Worm (Caenorhabditis elegans) whole organism, late embryonic: Measurements from ENCODE around the gene srh-127.

ENCODE experiments used
- C08G9.2 ChIP-seq: sonication (generic microtip); optimal IDR thresholded peaks from 2 replicates; lab custom pipeline; 2016; ENCODE audit warnings: mild to moderate bottlenecking, missing genetic modification characterization, moderate library complexity, missing compliant biosample characterization
- C38D4.7 ChIP-seq: fragments of 200-800 bp; sonication (Bioruptor generic); optimal IDR thresholded peaks from 2 replicates; lab custom pipeline; 2018; ENCODE audit warnings: mild to moderate bottlenecking, missing genetic modification characterization, moderate library complexity, missing compliant biosample characterization
- K02D7.2 ChIP-seq: sonication (generic microtip); optimal IDR thresholded peaks from 2 replicates; lab custom pipeline; 2017; ENCODE audit warnings: mild to moderate bottlenecking, missing genetic modification characterization, missing compliant biosample characterization
- K09A11.1 ChIP-seq: sonication (generic microtip); optimal IDR thresholded peaks from 2 replicates; lab custom pipeline; 2017; ENCODE audit warnings: antibody characterized with exemption, mild to moderate bottlenecking, missing genetic modification characterization, missing compliant biosample characterization; ENCODE audit not compliant: insufficient read depth
- ahr-1 ChIP-seq: sonication (generic microtip); optimal IDR thresholded peaks from 2 replicates; lab custom pipeline; 2016; ENCODE audit warnings: missing genetic modification characterization, missing compliant biosample characterization
- ama-1 ChIP-seq: fragments of 150-350 bp; optimal IDR thresholded peaks from 2 replicates; lab custom pipeline; 2014
- ceh-18 ChIP-seq: sonication (generic microtip); optimal IDR thresholded peaks from 2 replicates; lab custom pipeline; 2016; ENCODE audit warnings: missing genetic modification characterization, missing compliant biosample characterization
- ceh-19 ChIP-seq: fragments of 200-800 bp; sonication (Bioruptor generic); optimal IDR thresholded peaks from 2 replicates; lab custom pipeline; 2018; ENCODE audit warnings: mild to moderate bottlenecking, missing genetic modification characterization, missing compliant biosample characterization
- ceh-24 ChIP-seq: sonication (generic microtip); optimal IDR thresholded peaks from 2 replicates; lab custom pipeline; 2016; ENCODE audit warnings: mild to moderate bottlenecking, missing genetic modification characterization, missing compliant biosample characterization
- ceh-30 ChIP-seq: fragments of 150-350 bp; optimal IDR thresholded peaks from 2 replicates; lab custom pipeline; 2014; ENCODE audit warnings: missing biosample characterization, missing genetic modification characterization
- ceh-34 ChIP-seq: sonication (generic microtip); optimal IDR thresholded peaks from 2 replicates; lab custom pipeline; 2016; ENCODE audit warnings: mild to moderate bottlenecking, missing genetic modification characterization, missing compliant biosample characterization
- ceh-45 ChIP-seq: fragments of 200-800 bp; sonication (Bioruptor generic); IDR thresholded peaks from 2 replicates; pipeline ENCODE4 v1.3.6; 2022; ENCODE audit warnings: missing genetic modification reagents, missing genetic modification characterization, missing compliant biosample characterization
- dve-1 ChIP-seq: sonication (generic microtip); optimal IDR thresholded peaks from 2 replicates; lab custom pipeline; 2017; ENCODE audit warnings: antibody characterized with exemption, mild to moderate bottlenecking, missing genetic modification characterization, missing compliant biosample characterization
- elt-2 ChIP-seq: sonication (generic microtip); optimal IDR thresholded peaks from 2 replicates; lab custom pipeline; 2016; ENCODE audit warnings: missing genetic modification reagents, missing genetic modification characterization, missing compliant biosample characterization
- elt-4 ChIP-seq: sonication (generic microtip); optimal IDR thresholded peaks from 2 replicates; lab custom pipeline; 2016; ENCODE audit warnings: missing genetic modification characterization, missing compliant biosample characterization
- ets-4 ChIP-seq: sonication (generic microtip); optimal IDR thresholded peaks from 2 replicates; lab custom pipeline; 2016; ENCODE audit warnings: missing genetic modification characterization, missing compliant biosample characterization
- eyg-1 ChIP-seq: sonication (generic microtip); optimal IDR thresholded peaks from 2 replicates; lab custom pipeline; 2016; ENCODE audit warnings: missing genotype, missing genetic modification characterization, missing compliant biosample characterization
- fax-1 ChIP-seq: sonication (generic microtip); optimal IDR thresholded peaks from 2 replicates; lab custom pipeline; 2016; ENCODE audit warnings: missing genotype, missing genetic modification characterization, missing compliant biosample characterization
- fkh-10 ChIP-seq: fragments of 150-350 bp; optimal IDR thresholded peaks from 2 replicates; lab custom pipeline; 2014; ENCODE audit warnings: missing biosample characterization, missing genetic modification reagents, missing genetic modification characterization
- fkh-6 ChIP-seq: sonication (generic microtip); optimal IDR thresholded peaks from 2 replicates; lab custom pipeline; 2016; ENCODE audit warnings: missing genetic modification characterization, missing compliant biosample characterization
- gmeb-2 ChIP-seq: sonication (generic microtip); optimal IDR thresholded peaks from 2 replicates; lab custom pipeline; 2016; ENCODE audit warnings: missing genetic modification characterization, inconsistent platforms, missing compliant biosample characterization
- hlh-6 ChIP-seq: sonication (generic microtip); optimal IDR thresholded peaks from 2 replicates; lab custom pipeline; 2016; ENCODE audit warnings: missing genotype, missing genetic modification characterization, missing compliant biosample characterization
- lin-11 ChIP-seq: fragments of 200-800 bp; sonication (Bioruptor generic); optimal IDR thresholded peaks from 2 replicates; lab custom pipeline; 2018; ENCODE audit warnings: mild to moderate bottlenecking, missing genetic modification characterization, missing compliant biosample characterization
- madf-2 ChIP-seq: sonication (generic microtip); optimal IDR thresholded peaks from 2 replicates; lab custom pipeline; 2017; ENCODE audit warnings: missing genetic modification characterization, missing compliant biosample characterization
- mec-3 ChIP-seq: sonication (generic microtip); optimal IDR thresholded peaks from 2 replicates; lab custom pipeline; 2016; ENCODE audit warnings: borderline replicate concordance, missing genetic modification characterization, missing compliant biosample characterization
- nfya-1 ChIP-seq: sonication (generic microtip); optimal IDR thresholded peaks from 2 replicates; lab custom pipeline; 2017; ENCODE audit warnings: missing genetic modification characterization, mild to moderate bottlenecking, missing compliant biosample characterization, antibody characterized with exemption, moderate library complexity
- nhr-232 ChIP-seq: sonication (generic microtip); optimal IDR thresholded peaks from 2 replicates; lab custom pipeline; 2016; ENCODE audit warnings: missing genetic modification characterization, missing compliant biosample characterization
- npax-4 ChIP-seq: sonication (generic microtip); optimal IDR thresholded peaks from 2 replicates; lab custom pipeline; 2016; ENCODE audit warnings: missing genetic modification characterization, missing compliant biosample characterization
- odd-2 ChIP-seq: sonication (generic microtip); optimal IDR thresholded peaks from 2 replicates; lab custom pipeline; 2017; ENCODE audit warnings: antibody characterized with exemption, mild to moderate bottlenecking, missing genetic modification characterization, missing compliant biosample characterization
- pag-3 ChIP-seq: sonication (generic microtip); optimal IDR thresholded peaks from 2 replicates; lab custom pipeline; 2016; ENCODE audit warnings: missing compliant biosample characterization, missing genetic modification characterization, borderline replicate concordance
- pax-1 ChIP-seq: fragments of 150-350 bp; optimal IDR thresholded peaks from 2 replicates; lab custom pipeline; 2014; ENCODE audit warnings: missing biosample characterization, missing genetic modification characterization
- pha-4 ChIP-seq: fragments of 150-350 bp; optimal IDR thresholded peaks from 2 replicates; lab custom pipeline; 2018; ENCODE audit warnings: missing biosample characterization, missing genetic modification reagents, missing genetic modification characterization
- pqm-1 ChIP-seq: sonication (generic microtip); optimal IDR thresholded peaks from 2 replicates; lab custom pipeline; 2016; ENCODE audit warnings: missing genetic modification characterization, missing compliant biosample characterization
- ref-2 ChIP-seq: sonication (generic microtip); optimal IDR thresholded peaks from 2 replicates; lab custom pipeline; 2016; ENCODE audit warnings: missing genetic modification characterization, missing compliant biosample characterization
- rnt-1 ChIP-seq: sonication (generic microtip); optimal IDR thresholded peaks from 2 replicates; lab custom pipeline; 2016; ENCODE audit warnings: missing genetic modification characterization, missing compliant biosample characterization
- sdc-2 ChIP-seq: sonication (generic microtip); optimal IDR thresholded peaks from 2 replicates; lab custom pipeline; 2016; ENCODE audit warnings: missing genotype, missing genetic modification characterization, missing compliant biosample characterization
- sox-2 ChIP-seq: fragments of 200-800 bp; sonication (Bioruptor generic); IDR thresholded peaks from 2 replicates; pipeline ENCODE4 v1.3.6; 2022; ENCODE audit warnings: missing genetic modification reagents, missing genetic modification characterization, missing compliant biosample characterization
- sox-4 ChIP-seq: sonication (generic microtip); optimal IDR thresholded peaks from 2 replicates; lab custom pipeline; 2017; ENCODE audit warnings: mild to moderate bottlenecking, missing genetic modification characterization, inconsistent platforms, missing compliant biosample characterization
- ttx-3 ChIP-seq: sonication (generic microtip); optimal IDR thresholded peaks from 2 replicates; lab custom pipeline; 2016; ENCODE audit warnings: missing genetic modification reagents, missing genetic modification characterization, missing compliant biosample characterization
- unc-42 ChIP-seq: sonication (generic microtip); optimal IDR thresholded peaks from 2 replicates; lab custom pipeline; 2016; ENCODE audit warnings: missing genotype, missing genetic modification characterization, missing compliant biosample characterization
- unc-55 ChIP-seq: sonication (generic microtip); optimal IDR thresholded peaks from 2 replicates; lab custom pipeline; 2017; ENCODE audit warnings: missing biosample characterization, missing genetic modification reagents, missing genetic modification characterization
- unc-86 ChIP-seq: sonication (generic microtip); optimal IDR thresholded peaks from 2 replicates; lab custom pipeline; 2016; ENCODE audit warnings: missing genetic modification characterization, missing compliant biosample characterization
- ztf-16 ChIP-seq: sonication (generic microtip); optimal IDR thresholded peaks from 2 replicates; lab custom pipeline; 2017; ENCODE audit warnings: missing genetic modification characterization, missing compliant biosample characterization

Gene srh-127

DNA sequence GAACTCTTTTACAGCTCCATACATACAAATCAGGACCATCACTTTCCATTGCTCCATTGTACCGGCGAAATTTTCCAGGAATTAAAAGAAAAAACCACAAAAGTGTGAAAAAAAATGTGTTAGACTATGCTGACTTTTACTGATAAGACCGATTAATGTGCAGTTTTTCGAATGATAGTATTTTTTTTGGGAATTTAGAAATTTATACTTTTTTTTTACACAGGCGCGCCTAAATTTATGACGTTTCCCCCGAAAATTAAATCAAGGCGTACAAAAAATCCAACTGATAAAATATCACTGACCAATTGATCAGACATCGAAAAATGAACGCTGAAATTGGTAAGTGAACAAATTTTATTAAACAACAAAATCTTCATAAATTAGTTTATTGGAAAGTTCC, 17.7 kb upstream of the srh-127 start, which contains the start of gene folt-2:
TSS of gene folt-2 (minus strand) at position 179 of the 400 bp plus-strand sequence.
- no peak for TF ChIP-seq pax-1 (tag; lab: Kevin White, UChicago)
- no peak for TF ChIP-seq ets-4 (tag; lab: Kevin White, UChicago)
- TF ChIP-seq ceh-34 (tag; lab: Kevin White, UChicago) = no peak
- TF ChIP-seq ceh-19 (GFP tag; lab: Kevin White, UChicago) = no peak
- TF ChIP-seq unc-86 = no peak
- no peak for TF ChIP-seq unc-42 (tag; lab: Kevin White, UChicago)
- no peak for TF ChIP-seq ceh-24
- TF ChIP-seq unc-55 (GFP tag; lab: Kevin White, UChicago) = no peak
- no peak for TF ChIP-seq pha-4 (tag; lab: Kevin White, UChicago)
- no peak for TF ChIP-seq C08G9.2 (tag; lab: Kevin White, UChicago)
- TF ChIP-seq npax-4 (tag; lab: Kevin White, UChicago) = no peak
- TF ChIP-seq ceh-45 (GFP tag; lab: Robert Waterston, UW) = no peak
- TF ChIP-seq fax-1 = no peak
- TF ChIP-seq lin-11 = no peak
- no peak for TF ChIP-seq K09A11.1 (tag; lab: Kevin White, UChicago)
- TF ChIP-seq ama-1 (lab: Kevin White, UChicago) = no peak
- TF ChIP-seq eyg-1 (tag; lab: Kevin White, UChicago) = no peak
- TF ChIP-seq elt-4 (tag; lab: Kevin White, UChicago) = no peak
- TF ChIP-seq ceh-30 (tag; lab: Kevin White, UChicago) = no peak

DNA sequence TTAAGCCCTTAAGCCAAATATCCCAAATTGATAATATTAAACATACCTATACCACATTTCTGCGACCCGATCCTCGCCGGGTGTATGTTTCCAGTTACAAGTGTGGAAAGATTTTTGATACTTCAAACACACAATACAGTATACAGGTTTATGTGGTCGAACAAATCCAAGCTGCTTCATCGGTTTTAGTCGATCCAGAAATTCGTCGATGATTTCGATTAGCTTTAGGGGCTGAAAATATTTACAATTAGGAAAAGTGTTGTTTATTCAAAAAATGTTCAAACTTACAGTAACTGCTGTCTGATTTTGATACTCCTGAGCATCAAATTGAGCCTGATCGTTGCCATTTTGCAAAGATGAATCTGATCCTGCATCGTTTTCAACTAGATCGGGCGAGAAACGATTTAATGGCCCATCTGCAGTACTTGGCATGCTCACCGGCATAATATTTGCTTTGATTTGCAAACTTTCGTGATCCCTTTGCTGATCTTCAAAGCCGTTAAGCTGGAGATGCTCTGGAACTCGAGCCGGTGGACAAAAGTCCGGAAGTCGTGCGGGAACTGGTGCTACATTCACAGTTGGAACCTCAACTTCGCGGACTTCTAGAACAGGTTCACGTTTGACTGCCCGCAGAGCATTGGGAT, 16.8 kb upstream of the srh-127 start:
- TF ChIP-seq elt-2 (tag; lab: Kevin White, UChicago) = no peak
- TF ChIP-seq odd-2 (tag; lab: Kevin White, UChicago) = no peak
- TF ChIP-seq C38D4.7 = no peak
- no peak for TF ChIP-seq ama-1 (lab: Kevin White, UChicago)
- TF ChIP-seq sox-4 (tag; lab: Kevin White, UChicago) = no peak
- no peak for TF ChIP-seq ttx-3 (tag; lab: Kevin White, UChicago)
- no peak for TF ChIP-seq ceh-24
- TF ChIP-seq nfya-1 (tag; lab: Kevin White, UChicago) = no peak
- no peak for TF ChIP-seq hlh-6 (tag; lab: Kevin White, UChicago)
- TF ChIP-seq sdc-2 (tag; lab: Kevin White, UChicago) = no peak
- TF ChIP-seq madf-2 (tag; lab: Kevin White, UChicago) = no peak
- TF ChIP-seq fkh-6 (tag; lab: Kevin White, UChicago) = no peak
- TF ChIP-seq mec-3 = no peak
- no peak for TF ChIP-seq sox-2 (GFP tag; lab: Robert Waterston, UW)
- TF ChIP-seq unc-55 (GFP tag; lab: Kevin White, UChicago) = no peak
- no peak for TF ChIP-seq ref-2 (tag; lab: Kevin White, UChicago)
- no peak for TF ChIP-seq lin-11
- TF ChIP-seq ceh-45 (GFP tag; lab: Robert Waterston, UW) = no peak
- TF ChIP-seq gmeb-2 (tag; lab: Kevin White, UChicago) = no peak
- TF ChIP-seq pag-3 = no peak

DNA sequence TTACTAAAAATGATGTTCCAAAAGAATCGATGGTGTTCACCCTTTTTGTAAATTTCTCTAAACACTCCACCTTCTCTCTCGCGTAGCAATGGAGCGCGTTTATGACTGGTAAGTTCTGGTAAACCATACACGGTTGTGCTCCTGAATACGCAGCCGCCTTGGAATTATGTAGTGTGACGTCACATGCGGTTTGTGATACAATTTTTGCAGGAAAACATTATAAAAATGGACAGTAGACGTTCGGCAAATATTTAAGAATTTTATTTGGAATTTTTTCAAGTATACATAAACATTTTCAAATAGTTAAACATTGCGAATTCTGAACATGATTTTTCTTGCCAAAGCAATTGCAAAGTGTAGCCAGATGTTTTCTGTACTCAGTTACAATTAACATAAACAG, 15.6 kb upstream of the srh-127 start, which contains the start of gene F37B4.10:
TSS of gene F37B4.10 (minus strand) at position 101 of the 400 bp plus-strand sequence.
- TF ChIP-seq ceh-18 (tag; lab: Kevin White, UChicago) (no peak), odd-2 (tag; lab: Kevin White, UChicago) (no peak), dve-1 (no peak), fax-1 (no peak), ceh-24 (no peak), sox-4 (tag; lab: Kevin White, UChicago) (no peak), fkh-10 (GFP tag; lab: Kevin White, UChicago) (no peak), ceh-34 (tag; lab: Kevin White, UChicago) (no peak), ttx-3 (tag; lab: Kevin White, UChicago) (no peak), eyg-1 (tag; lab: Kevin White, UChicago) (no peak), pqm-1 (tag; lab: Kevin White, UChicago) (no peak), K02D7.2 (no peak), rnt-1 (tag; lab: Kevin White, UChicago) (no peak), ahr-1 (tag; lab: Kevin White, UChicago) (no peak), ztf-16 (tag; lab: Kevin White, UChicago) (no peak), nhr-232 (tag; lab: Kevin White, UChicago) (no peak), unc-86 (no peak), hlh-6 (tag; lab: Kevin White, UChicago) (no peak)
